Worm (Caenorhabditis elegans): ENCODE data around the gene srw-133.

srw-133 gene

DNA sequence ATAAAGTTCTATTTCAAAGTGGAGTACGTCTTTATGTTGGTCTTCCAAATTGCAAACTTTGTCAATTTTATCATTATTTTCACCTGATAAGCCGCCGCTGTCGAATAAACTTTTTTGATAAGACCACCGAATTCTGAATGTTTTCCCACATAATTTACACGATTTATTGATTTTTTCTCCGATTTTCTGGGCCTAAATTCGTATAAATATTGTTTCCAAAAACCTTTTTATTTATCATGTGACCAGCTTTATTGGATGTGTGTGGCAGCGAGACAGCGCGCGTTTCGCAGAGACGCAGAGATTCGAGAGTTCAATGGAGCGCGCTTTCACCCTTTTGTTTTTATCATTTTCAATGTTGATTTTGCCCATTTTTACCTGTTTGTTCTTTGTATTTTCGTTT lies 28.5 kb upstream of the srw-133 start (continued):
- TF ChIP-seq mep-1 (tag; optimal IDR thresholded peaks at IDR 0.05) (peak; percentile 82), nhr-42 (GFP tag; IDR thresholded peaks at IDR 0.05) (peak; percentile 57; the same call in 1 of the 2 replicates), nhr-48 (tag; optimal IDR thresholded peaks at IDR 0.05) (peak; percentile 36), skn-1 (tag; optimal IDR thresholded peaks at IDR 0.05) (no peak), ceh-44 (GFP tag; IDR thresholded peaks at IDR 0.05) (no peak), fkh-10 (GFP tag; optimal IDR thresholded peaks at IDR 0.05) (peak; percentile 18), zag-1 (tag; optimal IDR thresholded peaks at IDR 0.05) (no peak), mdt-29 (GFP tag; IDR thresholded peaks at IDR 0.05) (no peak), hlh-11 (tag; optimal IDR thresholded peaks at IDR 0.05) (peak; percentile 90), set-16 (GFP tag; IDR thresholded peaks at IDR 0.05) (no peak), nhr-111 (GFP tag; optimal IDR thresholded peaks at IDR 0.05) (no peak), dmd-6 (GFP tag; IDR thresholded peaks at IDR 0.05) (peak; percentile 58), nhr-77 (tag; optimal IDR thresholded peaks at IDR 0.05) (peak; percentile 59), mxl-3 (GFP tag; optimal IDR thresholded peaks at IDR 0.05) (peak; percentile 44), ces-1 (GFP tag; optimal IDR thresholded peaks at IDR 0.05) (no peak), ctbp-1 (GFP tag; IDR thresholded peaks at IDR 0.05) (0 out of 2 replicates have a peak, but pooled peaks have one; percentile 20), madf-9 (GFP tag; conservative IDR thresholded peaks at IDR 0.05) (no peak), attf-4 (tag; optimal IDR thresholded peaks at IDR 0.05) (no peak), php-3 (GFP tag; IDR thresholded peaks at IDR 0.05) (peak; percentile 63; the same call in 1 of the 2 replicates), pqm-1 (tag; optimal IDR thresholded peaks at IDR 0.05) (peak; percentile 81), Y5F2A.4 (GFP tag; optimal IDR thresholded peaks at IDR 0.05) (no peak), R02D3.7 (tag; optimal IDR thresholded peaks at IDR 0.05) (no peak), lin-1 (GFP tag; IDR thresholded peaks at IDR 0.05) (no peak), ceh-20 (GFP tag; IDR thresholded peaks at IDR 0.05) (0 out of 2 replicates have a peak, but pooled peaks have one; percentile 43), F49E8.2 (tag; optimal IDR thresholded peaks at IDR 0.05; ENCODE audit: borderline replicate concordance) (no peak), F37D6.2 (tag; optimal IDR thresholded peaks at IDR 0.05) (peak; percentile 17), ZK337.2 (GFP tag; IDR thresholded peaks at IDR 0.05) (no peak), hif-1 (tag; optimal IDR thresholded peaks at IDR 0.05) (peak in 1 of 2 experiments; percentile 83), ceh-32 (tag; optimal IDR thresholded peaks at IDR 0.05; ENCODE audit: poor library complexity) (no peak), dve-1 (tag; optimal IDR thresholded peaks at IDR 0.05; ENCODE audit: insufficient read depth) (peak; percentile 90), unc-39 (tag; optimal IDR thresholded peaks at IDR 0.05) (no peak), hlh-30 (tag; optimal IDR thresholded peaks at IDR 0.05; ENCODE audit: insufficient read depth) (peak; percentile 99), Y75B8A.6 (GFP tag; IDR thresholded peaks at IDR 0.05) (no peak), nhr-28 (tag; optimal IDR thresholded peaks at IDR 0.05) (peak; percentile 46), lin-29 (GFP tag; IDR thresholded peaks at IDR 0.05) (no peak)

ce11 chrV:4138688-4139087 lies 24.2 kb upstream of the srw-133 start, which contains the start of gene lgc-29:
TSS of gene lgc-29 (plus strand) at chrV:4138988.
- TF ChIP-seq zfp-3 (GFP tag; conservative IDR thresholded peaks at IDR 0.05) (no peak), ces-1 (GFP tag; optimal IDR thresholded peaks at IDR 0.05) (no peak), vab-7 (GFP tag; IDR thresholded peaks at IDR 0.05) (no peak), gei-8 (GFP tag; optimal IDR thresholded peaks at IDR 0.05) (no peak)

DNA sequence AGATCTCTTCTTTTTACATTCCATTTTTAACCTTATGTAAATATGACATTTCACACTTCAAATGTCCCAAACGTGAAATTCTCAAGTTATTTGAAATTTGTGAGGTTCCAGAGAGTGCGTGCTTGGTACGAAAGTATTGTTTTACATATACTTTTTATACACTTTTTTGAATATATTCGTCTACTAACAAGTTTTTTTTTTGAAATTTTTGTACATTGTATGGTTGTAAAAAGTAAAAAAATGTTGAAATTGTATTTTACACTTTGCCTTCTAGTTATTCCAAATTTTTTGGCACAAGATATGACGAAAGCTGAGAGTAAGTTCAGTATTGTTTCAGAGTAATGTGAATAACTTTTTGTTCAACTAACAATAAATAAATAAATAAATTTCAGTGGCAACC lies 20.2 kb upstream of the srw-133 start, which contains the start of gene lgc-1:
Gene lgc-1 (plus strand): TSS at position 301 of the 400 bp plus-strand sequence.
- TF ChIP-seq cey-2 (tag; optimal IDR thresholded peaks at IDR 0.05; ENCODE audit: borderline replicate concordance, insufficient read depth): no peak
- no peak for TF ChIP-seq ceh-32 (tag; optimal IDR thresholded peaks at IDR 0.05; ENCODE audit: poor library complexity)
- no peak for TF ChIP-seq unc-62 (GFP tag; optimal IDR thresholded peaks at IDR 0.05 in 1 of 2)
- TF ChIP-seq unc-62 (tag; optimal IDR thresholded peaks at IDR 0.05): no peak
- no peak for TF ChIP-seq gei-8 (GFP tag; optimal IDR thresholded peaks at IDR 0.05)

All from whole organism, L4 larva.